Worm (Caenorhabditis elegans) whole organism, young adult: ENCODE results near the gene klp-7.

Source experiments
- B0261.1 ChIP-seq: sonication (generic microtip); optimal IDR thresholded peaks from 2 replicates; lab custom pipeline; 2016; ENCODE audit warnings: mild to moderate bottlenecking, missing genetic modification characterization, moderate library complexity, missing compliant biosample characterization
- D2030.7 ChIP-seq: fragments of 200-800 bp; sonication (Bioruptor generic); IDR thresholded peaks from 2 replicates; pipeline ENCODE4 v1.3.6; 2022; ENCODE audit warnings: missing genetic modification reagents, missing genetic modification characterization, missing compliant biosample characterization
- F37B4.10 ChIP-seq: fragments of 200-800 bp; sonication (Bioruptor generic); IDR thresholded peaks from 2 replicates; pipeline ENCODE4 v1.3.6; 2022; ENCODE audit warnings: missing genetic modification characterization, missing compliant biosample characterization
- F52B5.7 ChIP-seq: sonication (generic microtip); optimal IDR thresholded peaks from 2 replicates; lab custom pipeline; 2016; ENCODE audit warnings: mild to moderate bottlenecking, missing genetic modification characterization, missing compliant biosample characterization
- Y56A3A.18 ChIP-seq: fragments of 200-800 bp; sonication (Bioruptor generic); IDR thresholded peaks from 2 replicates; pipeline ENCODE4 v1.3.6; 2022; ENCODE audit warnings: missing genetic modification reagents, missing genetic modification characterization, missing compliant biosample characterization
- Y95B8A.8 ChIP-seq: fragments of 200-800 bp; sonication (Bioruptor generic); IDR thresholded peaks from 2 replicates; pipeline ENCODE4 v1.3.6; 2022; ENCODE audit warnings: missing genetic modification reagents, missing genetic modification characterization, missing compliant biosample characterization
- ZK185.1 ChIP-seq: sonication (generic microtip); optimal IDR thresholded peaks from 2 replicates; lab custom pipeline; 2016; ENCODE audit warnings: mild to moderate bottlenecking, missing genetic modification characterization, missing compliant biosample characterization; ENCODE audit not compliant: poor library complexity, severe bottlenecking
- attf-6 ChIP-seq: fragments of 200-800 bp; sonication (Bioruptor generic); IDR thresholded peaks from 2 replicates; pipeline ENCODE4 v1.3.6; 2022; ENCODE audit warnings: missing genetic modification reagents, missing genetic modification characterization, missing compliant biosample characterization
- ceh-100 ChIP-seq: fragments of 200-800 bp; sonication (Bioruptor generic); IDR thresholded peaks from 2 replicates; pipeline ENCODE4 v1.3.6; 2022; ENCODE audit warnings: missing genetic modification reagents, missing genetic modification characterization, missing compliant biosample characterization
- ceh-27 ChIP-seq: fragments of 200-800 bp; sonication (Bioruptor generic); optimal IDR thresholded peaks from 2 replicates; lab custom pipeline; 2018; ENCODE audit warnings: mild to moderate bottlenecking, missing genetic modification characterization, moderate library complexity, missing compliant biosample characterization
- ceh-40 ChIP-seq: fragments of 200-800 bp; sonication (Bioruptor generic); IDR thresholded peaks from 2 replicates; pipeline ENCODE4 v1.3.6; 2022; ENCODE audit warnings: missing genetic modification characterization, missing compliant biosample characterization
- ceh-79 ChIP-seq: sonication (generic microtip); optimal IDR thresholded peaks from 2 replicates; lab custom pipeline; 2017; ENCODE audit warnings: mild to moderate bottlenecking, missing genetic modification characterization, missing compliant biosample characterization
- ceh-91 ChIP-seq: fragments of 200-800 bp; sonication (Bioruptor generic); IDR thresholded peaks from 2 replicates; pipeline ENCODE4 v1.3.6; 2022; ENCODE audit warnings: missing genetic modification reagents, missing genetic modification characterization, missing compliant biosample characterization
- chd-7 ChIP-seq: sonication (generic microtip); optimal IDR thresholded peaks from 2 replicates; lab custom pipeline; 2016; ENCODE audit warnings: mild to moderate bottlenecking, missing genetic modification characterization, moderate library complexity, missing compliant biosample characterization
- die-1 ChIP-seq: sonication (generic microtip); optimal IDR thresholded peaks from 2 replicates; lab custom pipeline; 2016; ENCODE audit warnings: missing genotype, mild to moderate bottlenecking, missing genetic modification characterization, missing compliant biosample characterization
- dox-1 ChIP-seq: fragments of 200-800 bp; sonication (Bioruptor generic); IDR thresholded peaks from 2 replicates; pipeline ENCODE4 v1.3.6; 2022; ENCODE audit warnings: missing genetic modification reagents, missing genetic modification characterization, missing compliant biosample characterization
- dpl-1 ChIP-seq: fragments of 150-350 bp; optimal IDR thresholded peaks from 2 replicates; lab custom pipeline; 2014; ENCODE audit warnings: missing biosample characterization, missing genetic modification reagents, missing genetic modification characterization
- egl-18 ChIP-seq: fragments of 200-800 bp; sonication (Bioruptor generic); IDR thresholded peaks from 2 replicates; pipeline ENCODE4 v1.3.6; 2022; ENCODE audit warnings: missing genetic modification reagents, missing genetic modification characterization, missing compliant biosample characterization
- egl-44 ChIP-seq: fragments of 200-800 bp; sonication (Bioruptor generic); IDR thresholded peaks from 2 replicates; pipeline ENCODE4 v1.3.6; 2022; ENCODE audit warnings: missing genetic modification reagents, missing genetic modification characterization, missing compliant biosample characterization
- egrh-3 ChIP-seq: fragments of 200-800 bp; sonication (Bioruptor generic); IDR thresholded peaks from 2 replicates; pipeline ENCODE4 v1.3.6; 2022; ENCODE audit warnings: missing genetic modification reagents, missing genetic modification characterization, missing compliant biosample characterization
- him-1 ChIP-seq: sonication (generic microtip); optimal IDR thresholded peaks from 2 replicates; lab custom pipeline; 2016; ENCODE audit warnings: missing genotype, missing genetic modification reagents, missing genetic modification characterization, missing compliant biosample characterization
- hmg-20 ChIP-seq: fragments of 200-800 bp; sonication (Bioruptor generic); IDR thresholded peaks from 2 replicates; pipeline ENCODE4 v1.3.6; 2022; ENCODE audit warnings: missing genetic modification reagents, missing genetic modification characterization, missing compliant biosample characterization
- hrde-1 ChIP-seq: sonication (generic microtip); optimal IDR thresholded peaks from 2 replicates; lab custom pipeline; 2016; ENCODE audit warnings: missing genetic modification characterization, mild to moderate bottlenecking, missing compliant biosample characterization, moderate library complexity, missing genotype, missing genetic modification reagents, borderline replicate concordance
- hsf-1 ChIP-seq: fragments of 200-800 bp; sonication (Bioruptor generic); IDR thresholded peaks from 2 replicates; pipeline ENCODE4 v1.3.6; 2022; ENCODE audit warnings: missing genetic modification reagents, missing genetic modification characterization, missing compliant biosample characterization
- let-526 ChIP-seq: fragments of 200-800 bp; sonication (Bioruptor generic); IDR thresholded peaks from 2 replicates; pipeline ENCODE4 v1.3.6; 2022; ENCODE audit warnings: missing genetic modification reagents, missing genetic modification characterization, missing compliant biosample characterization
- let-607 ChIP-seq, 2 experiments: fragments of 200-800 bp in 1 of 2; sonication (Bioruptor generic) in 1 of 2; sonication (generic microtip) in 1 of 2; optimal IDR thresholded peaks; 2 replicates each; lab custom pipeline; 2016 to 2018; ENCODE audit warnings: mild to moderate bottlenecking in 2 of 2, missing compliant biosample characterization in 2 of 2, missing genetic modification characterization in 2 of 2, moderate library complexity in 2 of 2, missing genotype in 1 of 2
- madf-10 ChIP-seq: sonication (generic microtip); optimal IDR thresholded peaks from 2 replicates; lab custom pipeline; 2016; ENCODE audit warnings: mild to moderate bottlenecking, missing genetic modification characterization, missing compliant biosample characterization
- madf-3 ChIP-seq: fragments of 200-800 bp; sonication (Bioruptor generic); IDR thresholded peaks from 2 replicates; pipeline ENCODE4 v1.3.6; 2022; ENCODE audit warnings: missing genetic modification reagents, missing genetic modification characterization, missing compliant biosample characterization
- madf-8 ChIP-seq: fragments of 200-800 bp; sonication (Bioruptor generic); conservative IDR thresholded peaks from 2 replicates; pipeline ENCODE4 v1.3.6; 2022; ENCODE audit warnings: missing genetic modification reagents, missing genetic modification characterization, missing compliant biosample characterization
- mcd-1 ChIP-seq: fragments of 200-800 bp; sonication (Bioruptor generic); IDR thresholded peaks from 2 replicates; pipeline ENCODE4 v1.3.6; 2022; ENCODE audit warnings: missing genetic modification reagents, missing genetic modification characterization, missing compliant biosample characterization
- mel-28 ChIP-seq: sonication (generic microtip); optimal IDR thresholded peaks from 2 replicates; lab custom pipeline; 2016; ENCODE audit warnings: borderline replicate concordance, mild to moderate bottlenecking, missing genetic modification characterization, missing compliant biosample characterization
- mxl-1 ChIP-seq: sonication (generic microtip); optimal IDR thresholded peaks from 2 replicates; lab custom pipeline; 2016; ENCODE audit warnings: missing genetic modification characterization, missing compliant biosample characterization
- nfya-2 ChIP-seq: fragments of 200-800 bp; sonication (Bioruptor generic); IDR thresholded peaks from 2 replicates; pipeline ENCODE4 v1.3.6; 2022; ENCODE audit warnings: missing genetic modification reagents, missing genetic modification characterization, missing compliant biosample characterization
- nfyb-1 ChIP-seq: fragments of 200-800 bp; sonication (Bioruptor generic); IDR thresholded peaks from 2 replicates; pipeline ENCODE4 v1.3.6; 2022; ENCODE audit warnings: missing genetic modification reagents, missing genetic modification characterization, missing compliant biosample characterization
- nhr-80 ChIP-seq: sonication (generic microtip); optimal IDR thresholded peaks from 2 replicates; lab custom pipeline; 2016; ENCODE audit warnings: missing genetic modification characterization, missing compliant biosample characterization
- nhr-90 ChIP-seq: sonication (generic microtip); optimal IDR thresholded peaks from 2 replicates; lab custom pipeline; 2016; ENCODE audit warnings: missing genotype, mild to moderate bottlenecking, missing genetic modification characterization, missing compliant biosample characterization
- repo-1 ChIP-seq: sonication (generic microtip); optimal IDR thresholded peaks from 2 replicates; lab custom pipeline; 2017; ENCODE audit warnings: mild to moderate bottlenecking, missing genetic modification characterization, missing compliant biosample characterization
- sdz-38 ChIP-seq: sonication (generic microtip); optimal IDR thresholded peaks from 2 replicates; lab custom pipeline; 2016; ENCODE audit warnings: missing genotype, missing genetic modification characterization, missing compliant biosample characterization
- sea-2 ChIP-seq: fragments of 200-800 bp; sonication (Bioruptor generic); IDR thresholded peaks from 2 replicates; pipeline ENCODE4 v1.3.6; 2022; ENCODE audit warnings: missing genetic modification characterization, missing compliant biosample characterization
- snpc-1.1 ChIP-seq: sonication (generic microtip); optimal IDR thresholded peaks from 2 replicates; lab custom pipeline; 2017; ENCODE audit warnings: missing genetic modification characterization, mild to moderate bottlenecking, missing compliant biosample characterization, antibody characterized with exemption, moderate library complexity, missing genotype, missing genetic modification reagents; ENCODE audit not compliant: insufficient read depth
- somi-1 ChIP-seq: fragments of 200-800 bp; sonication (Bioruptor generic); optimal IDR thresholded peaks from 2 replicates; lab custom pipeline; 2018; ENCODE audit warnings: mild to moderate bottlenecking, missing genetic modification characterization, missing compliant biosample characterization
- tlf-1 ChIP-seq: fragments of 200-800 bp; sonication (Bioruptor generic); optimal IDR thresholded peaks from 2 replicates; lab custom pipeline; 2018; ENCODE audit warnings: mild to moderate bottlenecking, missing genetic modification characterization, missing compliant biosample characterization
- unc-62 ChIP-seq: fragments of 150-350 bp; optimal IDR thresholded peaks from 2 replicates; lab custom pipeline; 2014; ENCODE audit warnings: missing biosample characterization, missing genetic modification reagents, missing genetic modification characterization
- xnd-1 ChIP-seq: sonication (generic microtip); optimal IDR thresholded peaks from 2 replicates; lab custom pipeline; 2016; ENCODE audit warnings: missing genotype, missing genetic modification reagents, missing genetic modification characterization, missing compliant biosample characterization
- zfh-2 ChIP-seq: fragments of 200-800 bp; sonication (Bioruptor generic); conservative IDR thresholded peaks from 2 replicates; pipeline ENCODE4 v1.3.6; 2022; ENCODE audit warnings: missing genetic modification reagents, missing genetic modification characterization, missing compliant biosample characterization
- zim-3 ChIP-seq: sonication (generic microtip); optimal IDR thresholded peaks from 2 replicates; lab custom pipeline; 2017; ENCODE audit warnings: mild to moderate bottlenecking, missing genetic modification characterization, moderate library complexity, missing compliant biosample characterization
- ztf-28 ChIP-seq: fragments of 200-800 bp; sonication (Bioruptor generic); IDR thresholded peaks from 2 replicates; pipeline ENCODE4 v1.3.6; 2022; ENCODE audit warnings: missing genetic modification reagents, missing genetic modification characterization, missing compliant biosample characterization
- ztf-6 ChIP-seq: fragments of 200-800 bp; sonication (Bioruptor generic); IDR thresholded peaks from 2 replicates; pipeline ENCODE4 v1.3.6; 2022; ENCODE audit warnings: missing genetic modification reagents, missing genetic modification characterization, missing compliant biosample characterization

The klp-7 gene

DNA sequence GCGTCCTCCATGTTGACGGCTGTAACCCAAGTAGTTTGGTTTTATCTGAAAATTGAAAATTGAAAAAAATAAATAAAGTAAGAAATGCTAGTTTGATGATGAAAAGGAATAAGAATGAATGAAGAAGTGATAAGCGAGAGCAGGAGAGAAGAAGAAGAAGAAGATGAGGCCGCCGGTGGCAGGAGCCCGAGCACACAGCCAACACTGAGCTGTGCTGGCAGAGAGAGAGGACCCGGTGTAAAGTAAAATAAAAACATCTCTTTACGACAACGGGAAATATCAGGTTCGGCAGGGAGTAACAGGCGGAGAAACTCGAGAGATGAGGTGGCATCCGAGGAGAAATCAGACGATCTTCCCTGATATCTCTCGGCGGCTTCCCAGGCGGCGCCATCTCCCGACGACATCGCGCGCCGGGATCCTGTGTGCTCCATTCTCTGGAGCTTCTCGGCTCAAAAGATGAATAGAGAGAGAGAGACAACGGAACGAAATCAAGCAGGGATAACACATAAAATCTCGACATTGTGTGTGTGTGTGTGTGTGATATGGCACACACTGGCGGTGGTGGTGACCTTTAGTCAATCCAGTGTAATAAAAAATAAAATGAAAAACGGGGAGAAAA is 11.2 kb downstream of the klp-7 start, which contains the start of gene sca-1 (continued):
- no peak for TF ChIP-seq madf-10 (tag; lab: Kevin White, UChicago)
- peak; percentile 7 for TF ChIP-seq ceh-79
- TF ChIP-seq F37B4.10 (GFP tag; lab: Robert Waterston, UW), result 0 out of 2 replicates have a peak, but pooled peaks have one; percentile 72
- peak; percentile 87 for TF ChIP-seq zfh-2 (GFP tag; lab: Robert Waterston, UW)
- no peak for TF ChIP-seq sdz-38
- no peak for TF ChIP-seq him-1 (tag; lab: Kevin White, UChicago)
- no peak for TF ChIP-seq ceh-100 (GFP tag; lab: Robert Waterston, UW)
- no peak for TF ChIP-seq snpc-1.1
- no peak for TF ChIP-seq dpl-1 (GFP tag; lab: Kevin White, UChicago)
- no peak for TF ChIP-seq ceh-27 (GFP tag; lab: Kevin White, UChicago)
- no peak for TF ChIP-seq ceh-40 (GFP tag; lab: Robert Waterston, UW)
- no peak for TF ChIP-seq egl-18
- TF ChIP-seq hrde-1, result no peak
- TF ChIP-seq mxl-1 (tag; lab: Kevin White, UChicago), result no peak
- no peak for TF ChIP-seq Y95B8A.8
- TF ChIP-seq nfyb-1 (GFP tag; lab: Robert Waterston, UW), result no peak
- TF ChIP-seq let-526 (GFP tag; lab: Robert Waterston, UW), result no peak
- TF ChIP-seq somi-1 (GFP tag; lab: Kevin White, UChicago), result peak; percentile 55
- TF ChIP-seq mcd-1 (GFP tag; lab: Robert Waterston, UW), result 0 out of 2 replicates have a peak, but pooled peaks have one; percentile 24
- no peak for TF ChIP-seq hmg-20
- TF ChIP-seq madf-3 (GFP tag; lab: Robert Waterston, UW), result no peak
- no peak for TF ChIP-seq D2030.7 (GFP tag; lab: Robert Waterston, UW)
- TF ChIP-seq ztf-28 (GFP tag; lab: Robert Waterston, UW), result no peak
- TF ChIP-seq sea-2 (GFP tag; lab: Robert Waterston, UW), result no peak
- no peak for TF ChIP-seq unc-62 (GFP tag; lab: Kevin White, UChicago)
- no peak for TF ChIP-seq ztf-6
- no peak for TF ChIP-seq nhr-80 (tag; lab: Kevin White, UChicago)
- TF ChIP-seq attf-6 (GFP tag; lab: Robert Waterston, UW), result no peak
- TF ChIP-seq repo-1 (tag; lab: Kevin White, UChicago), result peak; percentile 31
- TF ChIP-seq Y56A3A.18 (GFP tag; lab: Robert Waterston, UW), result no peak
- no peak for TF ChIP-seq hsf-1 (GFP tag; lab: Robert Waterston, UW)
- no peak for TF ChIP-seq xnd-1 (tag; lab: Kevin White, UChicago)
- TF ChIP-seq chd-7 (tag; lab: Kevin White, UChicago), result peak; percentile 51
- TF ChIP-seq B0261.1 (tag; lab: Kevin White, UChicago), result no peak
- TF ChIP-seq zim-3, result no peak

ce11 chrIII:10818364-10818763 is 12.6 kb downstream of the klp-7 start:
- TF ChIP-seq die-1 (tag; lab: Kevin White, UChicago) (peak; percentile 24), dox-1 (GFP tag; lab: Robert Waterston, UW) (peak; percentile 76), let-526 (GFP tag; lab: Robert Waterston, UW) (peak; percentile 14; the same call in 1 of the 2 replicates), ceh-91 (GFP tag; lab: Robert Waterston, UW) (no peak), egl-44 (GFP tag; lab: Robert Waterston, UW) (no peak), madf-8 (GFP tag; lab: Robert Waterston, UW) (no peak), hsf-1 (GFP tag; lab: Robert Waterston, UW) (peak; percentile 74), repo-1 (tag; lab: Kevin White, UChicago) (peak; percentile 12), egrh-3 (GFP tag; lab: Robert Waterston, UW) (peak; percentile 13; the same call in 1 of the 2 replicates), tlf-1 (GFP tag; lab: Kevin White, UChicago) (peak; percentile 4), ceh-79 (no peak), Y95B8A.8 (0 out of 2 replicates have a peak, but pooled peaks have one; percentile 34), nfya-2 (GFP tag; lab: Robert Waterston, UW) (no peak), let-607 (tag; optimal IDR thresholded peaks at IDR 0.05; lab: Kevin White, UChicago) (peak; percentile 64 to 88), F52B5.7 (tag; lab: Kevin White, UChicago) (no peak), nhr-90 (tag; lab: Kevin White, UChicago) (peak; percentile 14), ZK185.1 (tag; lab: Kevin White, UChicago) (peak; percentile 69), mel-28 (tag; lab: Kevin White, UChicago) (no peak)
